Worm (Caenorhabditis elegans) whole organism, L4/young adult: ENCODE measurements around the gene T01G5.7.
"Not testable (repeated sequence)": the region's sequence is repeated elsewhere in the genome, so short reads cannot be mapped to it uniquely, and the experiment has no call there.

Experiments used
- W03F9.2 ChIP-seq: fragments of 150-350 bp; optimal IDR thresholded peaks from 2 replicates; lab custom pipeline; 2014; ENCODE audit warnings: missing biosample characterization, missing genetic modification characterization
- dao-5 ChIP-seq: sonication (generic microtip); optimal IDR thresholded peaks from 2 replicates; lab custom pipeline; 2016; ENCODE audit warnings: missing genotype, missing genetic modification characterization, moderate library complexity, missing compliant biosample characterization
- him-1 ChIP-seq: sonication (generic microtip); optimal IDR thresholded peaks from 2 replicates; lab custom pipeline; 2016; ENCODE audit warnings: missing genotype, missing genetic modification reagents, missing genetic modification characterization, missing compliant biosample characterization

The T01G5.7 gene

ce11 chrV:15125162-15125561, 13.4 kb downstream of the T01G5.7 start, which contains the start of gene ugt-30:
TSS of gene ugt-30 (minus strand) at chrV:15125262.
- not testable (repeated sequence) for TF ChIP-seq him-1 (tag; lab: Kevin White, UChicago); dao-5 (tag; lab: Kevin White, UChicago); W03F9.2

- TF ChIP-seq W03F9.2 (no peak), him-1 (tag; lab: Kevin White, UChicago) (no peak), dao-5 (tag; lab: Kevin White, UChicago) (no peak)
Observed at ce11 chrV:15127413-15127812, 15.7 kb downstream of the T01G5.7 start, which contains the start of gene srj-27. TSS of gene srj-27 (minus strand) at chrV:15127513.

- TF ChIP-seq him-1 (tag; lab: Kevin White, UChicago) (no peak), dao-5 (tag; lab: Kevin White, UChicago) (no peak), W03F9.2 (no peak)
Observed at ce11 chrV:15127955-15128354, 16.2 kb downstream of the T01G5.7 start, which contains the start of gene srr-7. TSS of gene srr-7 (plus strand) at chrV:15128255.

- no peak for TF ChIP-seq W03F9.2
- no peak for TF ChIP-seq him-1 (tag; lab: Kevin White, UChicago)
- TF ChIP-seq dao-5 (tag; lab: Kevin White, UChicago), result no peak
Observed at ce11 chrV:15132423-15132822, 20.7 kb downstream of the T01G5.7 start, which contains the start of gene str-171. TSS of gene str-171 (minus strand) at chrV:15132523.

- TF ChIP-seq dao-5 (tag; lab: Kevin White, UChicago), result no peak
- no peak for TF ChIP-seq W03F9.2
- TF ChIP-seq him-1 (tag; lab: Kevin White, UChicago), result no peak
Observed at ce11 chrV:15133812-15134211, 22.1 kb downstream of the T01G5.7 start.

- TF ChIP-seq dao-5 (tag; lab: Kevin White, UChicago) (no peak), W03F9.2 (peak; percentile 65)
Observed at ce11 chrV:15136772-15137171, 25.0 kb downstream of the T01G5.7 start, which contains the start of gene aipl-1. TSS of gene aipl-1 (minus strand) at chrV:15136801.

- TF ChIP-seq him-1 (tag; lab: Kevin White, UChicago) (no peak), W03F9.2 (no peak)
Observed at ce11 chrV:15139811-15140210, 28.1 kb downstream of the T01G5.7 start.

- no peak for TF ChIP-seq dao-5 (tag; lab: Kevin White, UChicago)
- TF ChIP-seq W03F9.2, result no peak
- TF ChIP-seq him-1 (tag; lab: Kevin White, UChicago), result no peak
Observed at ce11 chrV:15140247-15140646, 28.5 kb downstream of the T01G5.7 start, which contains the start of gene K08F9.3. TSS of gene K08F9.3 (plus strand) at chrV:15140547.

- no peak for TF ChIP-seq him-1 (tag; lab: Kevin White, UChicago)
- no peak for TF ChIP-seq W03F9.2
- no peak for TF ChIP-seq dao-5 (tag; lab: Kevin White, UChicago)
Observed at ce11 chrV:15143285-15143684, 31.5 kb downstream of the T01G5.7 start, which contains the start of gene K08F9.1. TSS of gene K08F9.1 (minus strand) at chrV:15143385.

- TF ChIP-seq W03F9.2 (peak; percentile 64), him-1 (tag; lab: Kevin White, UChicago) (no peak)
Observed at ce11 chrV:15143798-15144197, 32.0 kb downstream of the T01G5.7 start, which contains the start of gene K08F9.4. TSS of gene K08F9.4 (plus strand) at chrV:15144019.

ce11 chrV:15147776-15148175, 36.0 kb downstream of the T01G5.7 start, which contains the start of gene T09F5.20:
TSS of gene T09F5.20 (minus strand) at chrV:15147876.
- TF ChIP-seq dao-5 (tag; lab: Kevin White, UChicago), result no peak
- TF ChIP-seq W03F9.2, result no peak
- no peak for TF ChIP-seq him-1 (tag; lab: Kevin White, UChicago)

ce11 chrV:15148800-15149199, 37.0 kb downstream of the T01G5.7 start, which contains the start of gene T09F5.1:
TSS of gene T09F5.1 (plus strand) at chrV:15149100.
- TF ChIP-seq him-1 (tag; lab: Kevin White, UChicago) (no peak), W03F9.2 (no peak), dao-5 (tag; lab: Kevin White, UChicago) (no peak)

- TF ChIP-seq him-1 (tag; lab: Kevin White, UChicago) (no peak), W03F9.2 (no peak), dao-5 (tag; lab: Kevin White, UChicago) (no peak)
Observed at ce11 chrV:15150176-15150575, 38.4 kb downstream of the T01G5.7 start.

ce11 chrV:15150661-15151060, 38.9 kb downstream of the T01G5.7 start, which contains the start of gene T09F5.2:
TSS of gene T09F5.2 (plus strand) at chrV:15150961.
- no peak for TF ChIP-seq dao-5 (tag; lab: Kevin White, UChicago)
- no peak for TF ChIP-seq him-1 (tag; lab: Kevin White, UChicago)
- no peak for TF ChIP-seq W03F9.2

ce11 chrV:15152010-15152409, 40.2 kb downstream of the T01G5.7 start:
- no peak for TF ChIP-seq him-1 (tag; lab: Kevin White, UChicago)
- no peak for TF ChIP-seq W03F9.2
- TF ChIP-seq dao-5 (tag; lab: Kevin White, UChicago), result no peak
